Worm (Caenorhabditis elegans): ENCODE measurements around the gene msp-152.

The msp-152 gene

ce11 chrII:4966576-4966975 is 33.7 kb downstream of the msp-152 start:
- TF ChIP-seq elt-2 (tag; optimal IDR thresholded peaks at IDR 0.05) (peak; percentile 88), pqm-1 (tag; optimal IDR thresholded peaks at IDR 0.05) (peak; percentile 48), ztf-4 (tag; optimal IDR thresholded peaks at IDR 0.05) (no peak), nhr-25 (tag; optimal IDR thresholded peaks at IDR 0.05) (no peak), unc-62 (GFP tag; optimal IDR thresholded peaks at IDR 0.05) (no peak)

ce11 chrII:4967636-4968035 is 34.8 kb downstream of the msp-152 start:
- TF ChIP-seq pha-4 (tag; optimal IDR thresholded peaks at IDR 0.05), result peak; percentile 6
- no peak for TF ChIP-seq jun-1 (tag; optimal IDR thresholded peaks at IDR 0.05)
- peak; percentile 86 for TF ChIP-seq elt-2 (tag; optimal IDR thresholded peaks at IDR 0.05)

ce11 chrII:4968863-4969262 is 36.0 kb downstream of the msp-152 start, which contains the start of gene shc-2:
shc-2 (plus strand) TSS chrII:4969163.
- no peak for TF ChIP-seq ama-1 (optimal IDR thresholded peaks at IDR 0.05)
- no peak for TF ChIP-seq nhr-28 (tag; optimal IDR thresholded peaks at IDR 0.05)
- TF ChIP-seq pqm-1 (tag; optimal IDR thresholded peaks at IDR 0.05), result no peak
- TF ChIP-seq lin-39 (tag; optimal IDR thresholded peaks at IDR 0.05), result no peak

- TF ChIP-seq tbx-2 (tag; optimal IDR thresholded peaks at IDR 0.05) (no peak), fkh-10 (GFP tag; optimal IDR thresholded peaks at IDR 0.05) (no peak), lin-39 (tag; optimal IDR thresholded peaks at IDR 0.05) (no peak), sea-2 (GFP tag; optimal IDR thresholded peaks at IDR 0.05) (no peak), nfya-1 (tag; optimal IDR thresholded peaks at IDR 0.05; ENCODE audit: insufficient read depth) (no peak), fos-1 (tag; optimal IDR thresholded peaks at IDR 0.05) (no peak), nhr-23 (tag; optimal IDR thresholded peaks at IDR 0.05) (no peak), nhr-43 (tag; optimal IDR thresholded peaks at IDR 0.05; ENCODE audit: poor library complexity, severe bottlenecking) (no peak), fkh-2 (tag; optimal IDR thresholded peaks at IDR 0.05) (no peak)
These were observed 41.7 kb downstream of the msp-152 start for ce11 chrII:4974448-4974951.

- TF ChIP-seq fos-1 (tag; optimal IDR thresholded peaks at IDR 0.05) (no peak), zag-1 (tag; optimal IDR thresholded peaks at IDR 0.05) (no peak), lin-15B (tag; optimal IDR thresholded peaks at IDR 0.05) (no peak), nhr-67 (tag; optimal IDR thresholded peaks at IDR 0.05) (no peak), elt-1 (tag; optimal IDR thresholded peaks at IDR 0.05) (no peak), elt-3 (tag; optimal IDR thresholded peaks at IDR 0.05) (no peak), nhr-28 (tag; optimal IDR thresholded peaks at IDR 0.05) (no peak), egl-5 (tag; optimal IDR thresholded peaks at IDR 0.05) (no peak), R02D3.7 (tag; optimal IDR thresholded peaks at IDR 0.05) (no peak), unc-62 (GFP tag; optimal IDR thresholded peaks at IDR 0.05) (no peak)
These were observed 42.5 kb downstream of the msp-152 start for ce11 chrII:4975311-4975710.

- TF ChIP-seq nhr-11 (tag; optimal IDR thresholded peaks at IDR 0.05), result no peak
- no peak for TF ChIP-seq nhr-12 (tag; optimal IDR thresholded peaks at IDR 0.05)
- no peak for TF ChIP-seq ceh-9 (tag; optimal IDR thresholded peaks at IDR 0.05)
- peak; percentile 22 for TF ChIP-seq nhr-25 (tag; optimal IDR thresholded peaks at IDR 0.05)
- TF ChIP-seq jun-1 (tag; optimal IDR thresholded peaks at IDR 0.05), result no peak
- no peak for TF ChIP-seq lin-39 (tag; optimal IDR thresholded peaks at IDR 0.05)
- peak; percentile 83 for TF ChIP-seq elt-1 (tag; optimal IDR thresholded peaks at IDR 0.05)
- no peak for TF ChIP-seq ama-1 (optimal IDR thresholded peaks at IDR 0.05)
- TF ChIP-seq R02D3.7 (tag; optimal IDR thresholded peaks at IDR 0.05), result no peak
- TF ChIP-seq nhr-43 (tag; optimal IDR thresholded peaks at IDR 0.05; ENCODE audit: poor library complexity, severe bottlenecking), result no peak
- no peak for TF ChIP-seq skn-1 (tag; optimal IDR thresholded peaks at IDR 0.05)
- TF ChIP-seq sea-2 (GFP tag; optimal IDR thresholded peaks at IDR 0.05), result no peak
- no peak for TF ChIP-seq fos-1 (tag; optimal IDR thresholded peaks at IDR 0.05)
- TF ChIP-seq ztf-4 (tag; optimal IDR thresholded peaks at IDR 0.05), result no peak
These were observed 49.0 kb downstream of the msp-152 start for ce11 chrII:4981682-4982404.

Measured in whole organism, L3 larva.